Fruit fly (Drosophila melanogaster): ENCODE results near the gene eya.

- TF ChIP-seq insv (optimal IDR thresholded peaks at IDR 0.05) (no peak), h (optimal IDR thresholded peaks at IDR 0.05) (no peak), psq (optimal IDR thresholded peaks at IDR 0.05) (no peak), Myc (optimal IDR thresholded peaks at IDR 0.05) (no peak), ttk (optimal IDR thresholded peaks at IDR 0.05) (no peak), Sin3A (optimal IDR thresholded peaks at IDR 0.05) (no peak)
Measured at dm6 chr2L:6480212-6480994, 66.4 kb downstream of the eya start, which contains the start of the genes Sec61alpha and Daxx.
